Worm (Caenorhabditis elegans) whole organism, L1 larva: ENCODE measurements around the gene W06A11.1.
"Not testable (repeated sequence)": the region's sequence is repeated elsewhere in the genome, so short reads cannot be mapped to it uniquely, and the experiment has no call there.

Experiments
- ceh-82 ChIP-seq, 3 experiments: fragments of 150-350 bp in 1 of 3; sonication (generic microtip) in 2 of 3; optimal IDR thresholded peaks; 2 replicates each; lab custom pipeline; 2014 to 2017; ENCODE audit warnings: missing biosample characterization in 3 of 3, missing genetic modification characterization in 3 of 3
- ces-1 ChIP-seq: fragments of 150-350 bp; optimal IDR thresholded peaks from 2 replicates; lab custom pipeline; 2014; ENCODE audit warnings: missing biosample characterization, missing genetic modification reagents, missing genetic modification characterization
- fos-1 ChIP-seq: fragments of 150-350 bp; optimal IDR thresholded peaks from 2 replicates; lab custom pipeline; 2014; ENCODE audit warnings: missing biosample characterization, missing genetic modification characterization
- lin-13 ChIP-seq: fragments of 150-350 bp; optimal IDR thresholded peaks from 2 replicates; lab custom pipeline; 2014; ENCODE audit warnings: missing biosample characterization, missing genetic modification reagents, missing genetic modification characterization
- mef-2 ChIP-seq: fragments of 150-350 bp; optimal IDR thresholded peaks from 2 replicates; lab custom pipeline; 2014; ENCODE audit warnings: missing biosample characterization, missing genetic modification characterization
- mep-1 ChIP-seq: fragments of 150-350 bp; optimal IDR thresholded peaks from 2 replicates; lab custom pipeline; 2014; ENCODE audit warnings: missing biosample characterization, missing genetic modification characterization
- nhr-47 ChIP-seq: sonication (generic microtip); optimal IDR thresholded peaks from 2 replicates; lab custom pipeline; 2016; ENCODE audit warnings: mild to moderate bottlenecking, missing genetic modification characterization, moderate library complexity, missing compliant biosample characterization
- rnt-1 ChIP-seq: sonication (generic microtip); optimal IDR thresholded peaks from 2 replicates; lab custom pipeline; 2016; ENCODE audit warnings: mild to moderate bottlenecking, missing genetic modification characterization, moderate library complexity, missing compliant biosample characterization
- sup-37 ChIP-seq: fragments of 200-800 bp; sonication (Bioruptor generic); optimal IDR thresholded peaks from 2 replicates; lab custom pipeline; 2018; ENCODE audit warnings: mild to moderate bottlenecking, missing genetic modification characterization, missing compliant biosample characterization
- ztf-11 ChIP-seq, 2 experiments: sonication (generic microtip); optimal IDR thresholded peaks; 2 replicates each; lab custom pipeline; 2016 to 2017; ENCODE audit warnings: missing genetic modification characterization in 2 of 2, missing biosample characterization in 1 of 2, missing compliant biosample characterization in 1 of 2

- not testable (repeated sequence) for TF ChIP-seq mef-2 (tag; lab: Kevin White, UChicago); lin-13 (GFP tag; lab: Kevin White, UChicago); fos-1 (tag; lab: Kevin White, UChicago); sup-37 (GFP tag; lab: Kevin White, UChicago); mep-1 (tag; lab: Kevin White, UChicago); ces-1 (GFP tag; lab: Kevin White, UChicago); ceh-82 (tag; optimal IDR thresholded peaks at IDR 0.05; lab: Kevin White, UChicago); ztf-11 (tag; optimal IDR thresholded peaks at IDR 0.05; lab: Kevin White, UChicago)
- TF ChIP-seq rnt-1 (tag; lab: Kevin White, UChicago), result peak; percentile 18
- TF ChIP-seq nhr-47 (tag; lab: Kevin White, UChicago), result peak; percentile 46
Observed at ce11 chrII:4049672-4050071, 17.7 kb upstream of the W06A11.1 start.
